Worm (Caenorhabditis elegans) whole organism, mixed stage, embryonic: ENCODE measurements around the gene mtq-2.

Source experiments
- ceh-83 ChIP-seq: fragments of 200-800 bp; sonication (Bioruptor generic); optimal IDR thresholded peaks from 2 replicates; lab custom pipeline; 2018; ENCODE audit warnings: mild to moderate bottlenecking, missing genetic modification characterization, missing compliant biosample characterization
- cnd-1 ChIP-seq: fragments of 200-800 bp; sonication (Bioruptor generic); optimal IDR thresholded peaks from 2 replicates; lab custom pipeline; 2018; ENCODE audit warnings: mild to moderate bottlenecking, missing genetic modification characterization, missing compliant biosample characterization
- flh-1 ChIP-seq: fragments of 200-800 bp; sonication (Bioruptor generic); optimal IDR thresholded peaks from 2 replicates; lab custom pipeline; 2018; ENCODE audit warnings: mild to moderate bottlenecking, missing genetic modification characterization, moderate library complexity, missing compliant biosample characterization
- hlh-1 ChIP-seq: fragments of 150-350 bp; optimal IDR thresholded peaks from 2 replicates; lab custom pipeline; 2014; ENCODE audit warnings: missing biosample characterization, missing genetic modification reagents, missing genetic modification characterization
- lin-13 ChIP-seq: fragments of 150-350 bp; optimal IDR thresholded peaks from 2 replicates; lab custom pipeline; 2014; ENCODE audit warnings: missing biosample characterization, missing genetic modification characterization
- lin-32 ChIP-seq: fragments of 200-800 bp; sonication (Bioruptor generic); optimal IDR thresholded peaks from 2 replicates; lab custom pipeline; 2018; ENCODE audit warnings: mild to moderate bottlenecking, missing genetic modification characterization, missing compliant biosample characterization
- nhr-2 ChIP-seq: fragments of 150-350 bp; optimal IDR thresholded peaks from 2 replicates; lab custom pipeline; 2014; ENCODE audit warnings: missing biosample characterization, missing genetic modification characterization
- unc-120 ChIP-seq: sonication (generic microtip); optimal IDR thresholded peaks from 2 replicates; lab custom pipeline; 2017; ENCODE audit warnings: missing genetic modification characterization, missing compliant biosample characterization; ENCODE audit not compliant: poor library complexity, severe bottlenecking

mtq-2 gene

DNA sequence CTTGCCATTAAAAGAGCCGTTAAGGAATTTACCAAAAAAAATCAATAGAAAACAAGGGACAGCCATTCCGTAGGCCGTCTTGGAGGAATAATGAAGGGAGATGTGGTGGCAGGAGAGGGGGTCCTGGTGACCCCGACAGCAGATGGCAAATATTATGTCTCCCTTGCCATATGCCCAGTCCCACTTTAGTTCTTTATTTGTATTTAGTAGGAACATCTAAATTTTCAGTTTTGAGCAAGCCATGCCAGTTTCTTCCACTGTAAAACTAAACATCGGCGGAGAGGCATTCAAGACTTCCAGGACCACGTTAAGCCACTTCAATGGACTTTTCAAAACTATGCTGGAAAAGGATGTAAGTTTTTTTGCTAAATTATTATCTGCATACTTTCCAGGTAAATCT, 52.0 kb downstream of the mtq-2 start, which contains the start of gene C40A11.4:
Gene C40A11.4, plus strand, starts transcription at position 188 of the 400 bp plus-strand sequence.
- peak; percentile 74 for TF ChIP-seq cnd-1
- TF ChIP-seq hlh-1 (tag; lab: Kevin White, UChicago), result no peak
- peak; percentile 35 for TF ChIP-seq nhr-2 (tag; lab: Kevin White, UChicago)
- no peak for TF ChIP-seq unc-120 (tag; lab: Kevin White, UChicago)
- no peak for TF ChIP-seq flh-1
- peak; percentile 55 for TF ChIP-seq lin-32 (GFP tag; lab: Kevin White, UChicago)
- TF ChIP-seq lin-13 (tag; lab: Kevin White, UChicago), result no peak
- TF ChIP-seq ceh-83, result no peak
